Fruit fly (Drosophila melanogaster) whole organism, embryonic: ENCODE measurements around the gene CG14960.

ENCODE experiments used
- Abd-B ChIP-seq: fragments of 200-800 bp; sonication (Bioruptor generic); optimal IDR thresholded peaks from 2 replicates; lab custom pipeline; 2018; ENCODE audit warnings: missing biosample characterization, mild to moderate bottlenecking, missing genetic modification characterization, moderate library complexity
- BtbVII ChIP-seq: fragments of 200-800 bp; sonication (Bioruptor generic); optimal IDR thresholded peaks from 3 replicates; lab custom pipeline; 2017; ENCODE audit warnings: missing biosample characterization, mild to moderate bottlenecking, missing genetic modification characterization
- CG10959 ChIP-seq: fragments of 200-800 bp; sonication (Bioruptor generic); IDR thresholded peaks from 2 replicates; pipeline ENCODE4 v1.3.6; 2022; ENCODE audit warnings: missing biosample characterization, missing genetic modification characterization
- CG11085 ChIP-seq: fragments of 200-800 bp; sonication (Bioruptor generic); IDR thresholded peaks from 2 replicates; pipeline ENCODE4 v1.3.6; 2022; ENCODE audit warnings: missing biosample characterization, missing genetic modification characterization
- CG11398 ChIP-seq: fragments of 200-800 bp; sonication (Bioruptor generic); optimal IDR thresholded peaks from 2 replicates; lab custom pipeline; 2016; ENCODE audit warnings: missing biosample characterization, missing genetic modification characterization
- CG12155 ChIP-seq: fragments of 200-800 bp; sonication (Bioruptor generic); optimal IDR thresholded peaks from 3 replicates; lab custom pipeline; 2016; ENCODE audit warnings: missing biosample characterization, missing genetic modification characterization
- CG12391 ChIP-seq: fragments of 200-800 bp; sonication (Bioruptor generic); optimal IDR thresholded peaks from 3 replicates; lab custom pipeline; 2018; ENCODE audit warnings: missing biosample characterization, mild to moderate bottlenecking, missing genetic modification characterization, moderate library complexity
- CG13287 ChIP-seq: fragments of 200-800 bp; sonication (Bioruptor generic); IDR thresholded peaks from 2 replicates; pipeline ENCODE4 v1.3.6; 2022; ENCODE audit warnings: missing biosample characterization, missing genetic modification characterization; ENCODE audit not compliant: partially characterized antibody
- CG15696 ChIP-seq: fragments of 200-800 bp; sonication (Bioruptor generic); optimal IDR thresholded peaks from 2 replicates; lab custom pipeline; 2019; ENCODE audit warnings: missing biosample characterization, mild to moderate bottlenecking, missing genetic modification characterization, moderate library complexity
- CG1603 ChIP-seq: fragments of 200-800 bp; sonication (Bioruptor generic); optimal IDR thresholded peaks from 2 replicates; lab custom pipeline; 2019; ENCODE audit warnings: missing biosample characterization, mild to moderate bottlenecking, missing genetic modification characterization, moderate library complexity
- CG17359 ChIP-seq: fragments of 200-800 bp; sonication (Bioruptor generic); optimal IDR thresholded peaks from 3 replicates; lab custom pipeline; 2018; ENCODE audit warnings: missing biosample characterization, mild to moderate bottlenecking, missing genetic modification characterization, moderate library complexity
- CG17361 ChIP-seq: fragments of 200-800 bp; sonication (Bioruptor generic); IDR thresholded peaks from 3 replicates; pipeline ENCODE4 v1.3.6; 2022; ENCODE audit warnings: missing biosample characterization, missing genetic modification characterization
- CG31388 ChIP-seq: fragments of 200-800 bp; sonication (Bioruptor generic); optimal IDR thresholded peaks from 2 replicates; lab custom pipeline; 2016; ENCODE audit warnings: missing biosample characterization, missing genetic modification characterization
- CG31441 ChIP-seq: fragments of 200-800 bp; sonication (Bioruptor generic); IDR thresholded peaks from 2 replicates; pipeline ENCODE4 v1.3.6; 2022; ENCODE audit warnings: missing biosample characterization, missing genetic modification characterization
- CG32532 ChIP-seq: fragments of 200-800 bp; sonication (Bioruptor generic); IDR thresholded peaks from 2 replicates; pipeline ENCODE4 v1.3.6; 2022; ENCODE audit warnings: missing biosample characterization, missing genetic modification characterization
- CG33557 ChIP-seq: fragments of 200-800 bp; sonication (Bioruptor generic); optimal IDR thresholded peaks from 2 replicates; lab custom pipeline; 2019; ENCODE audit warnings: missing biosample characterization, mild to moderate bottlenecking, missing genetic modification characterization, moderate library complexity
- CG7357 ChIP-seq: fragments of 200-800 bp; sonication (Bioruptor generic); IDR thresholded peaks from 3 replicates; pipeline ENCODE4 v1.3.6; 2022; ENCODE audit warnings: missing biosample characterization, missing genetic modification characterization
- CrebB ChIP-seq: fragments of 200-800 bp; sonication (Bioruptor generic); optimal IDR thresholded peaks from 3 replicates; lab custom pipeline; 2018; ENCODE audit warnings: missing biosample characterization, mild to moderate bottlenecking, missing genetic modification characterization
- Dip3 ChIP-seq: fragments of 200-800 bp; sonication (Bioruptor generic); optimal IDR thresholded peaks from 3 replicates; lab custom pipeline; 2016; ENCODE audit warnings: missing biosample characterization, missing genetic modification characterization
- Drgx ChIP-seq: fragments of 200-800 bp; sonication (Bioruptor generic); IDR thresholded peaks from 2 replicates; pipeline ENCODE4 v1.3.6; 2022; ENCODE audit warnings: missing biosample characterization, missing genetic modification characterization
- E2f2 ChIP-seq: fragments of 200-800 bp; sonication (Bioruptor generic); IDR thresholded peaks from 2 replicates; pipeline ENCODE4 v1.3.6; 2022; ENCODE audit warnings: missing biosample characterization, missing genetic modification characterization
- Gug ChIP-seq: fragments of 200-800 bp; sonication (Bioruptor generic); IDR thresholded peaks from 4 replicates; pipeline ENCODE4 v1.3.6; 2022; ENCODE audit warnings: missing biosample characterization, missing genetic modification characterization
- NK7.1 ChIP-seq: fragments of 200-800 bp; sonication (Bioruptor generic); optimal IDR thresholded peaks from 3 replicates; lab custom pipeline; 2016; ENCODE audit warnings: missing biosample characterization, missing genetic modification characterization
- Scr ChIP-seq: fragments of 200-800 bp; sonication (Bioruptor generic); IDR thresholded peaks from 2 replicates; pipeline ENCODE4 v1.3.6; 2022; ENCODE audit warnings: missing biosample characterization, missing genetic modification characterization; ENCODE audit not compliant: partially characterized antibody
- Sry-β ChIP-seq: fragments of 200-800 bp; sonication (Bioruptor generic); optimal IDR thresholded peaks from 2 replicates; lab custom pipeline; 2018; ENCODE audit warnings: missing biosample characterization, mild to moderate bottlenecking, missing genetic modification characterization, moderate library complexity
- Taf1 ChIP-seq: fragments of 200-800 bp; sonication (Bioruptor generic); IDR thresholded peaks from 2 replicates; pipeline ENCODE4 v1.3.6; 2022; ENCODE audit warnings: missing biosample characterization, missing genetic modification characterization
- amos ChIP-seq: fragments of 200-800 bp; sonication (Bioruptor generic); IDR thresholded peaks from 2 replicates; pipeline ENCODE4 v1.3.6; 2022; ENCODE audit warnings: missing biosample characterization, missing genetic modification characterization; ENCODE audit not compliant: partially characterized antibody
- ap ChIP-seq: fragments of 200-800 bp; sonication (Bioruptor generic); IDR thresholded peaks from 2 replicates; pipeline ENCODE4 v1.3.6; 2022; ENCODE audit warnings: missing biosample characterization, missing genetic modification characterization
- ash1 ChIP-seq: fragments of 200-800 bp; sonication (Bioruptor generic); optimal IDR thresholded peaks from 2 replicates; lab custom pipeline; 2018; ENCODE audit warnings: missing biosample characterization, mild to moderate bottlenecking, missing genetic modification characterization
- bab2 ChIP-seq: fragments of 200-800 bp; sonication (Bioruptor generic); optimal IDR thresholded peaks from 2 replicates; lab custom pipeline; 2016; ENCODE audit warnings: missing biosample characterization, missing genetic modification characterization
- bcd ChIP-seq: fragments of 200-800 bp; sonication (Bioruptor generic); optimal IDR thresholded peaks from 2 replicates; lab custom pipeline; 2017; ENCODE audit warnings: missing biosample characterization, mild to moderate bottlenecking, missing genetic modification characterization
- crp ChIP-seq, 2 experiments: fragments of 200-800 bp; sonication (Bioruptor generic); optimal IDR thresholded peaks; 2 replicates in 1 of 2; 3 replicates in 1 of 2; lab custom pipeline; 2017; ENCODE audit warnings: missing biosample characterization in 2 of 2, missing genetic modification characterization in 2 of 2, mild to moderate bottlenecking in 1 of 2, moderate library complexity in 1 of 2
- fd64A ChIP-seq: fragments of 200-800 bp; sonication (Bioruptor generic); optimal IDR thresholded peaks from 3 replicates; lab custom pipeline; 2018; ENCODE audit warnings: missing biosample characterization, mild to moderate bottlenecking, missing genetic modification characterization
- fd96Cb ChIP-seq: fragments of 200-800 bp; sonication (Bioruptor generic); optimal IDR thresholded peaks from 2 replicates; lab custom pipeline; 2018; ENCODE audit warnings: missing biosample characterization, mild to moderate bottlenecking, missing genetic modification characterization, moderate library complexity
- fru ChIP-seq: fragments of >200 bp; optimal IDR thresholded peaks from 2 replicates; lab custom pipeline; 2017
- grau ChIP-seq: fragments of 200-800 bp; optimal IDR thresholded peaks from 3 replicates; lab custom pipeline; 2019; ENCODE audit warnings: missing biosample characterization, mild to moderate bottlenecking, missing genetic modification characterization, moderate library complexity
- grn ChIP-seq: fragments of 200-800 bp; sonication (Bioruptor generic); optimal IDR thresholded peaks from 3 replicates; lab custom pipeline; 2017; ENCODE audit warnings: missing biosample characterization, missing genetic modification characterization
- gsb ChIP-seq: fragments of 200-800 bp; sonication (Bioruptor generic); IDR thresholded peaks from 2 replicates; pipeline ENCODE4 v1.3.6; 2022; ENCODE audit warnings: missing biosample characterization, missing genetic modification characterization
- kah ChIP-seq: fragments of 200-800 bp; sonication (Bioruptor generic); optimal IDR thresholded peaks from 2 replicates; lab custom pipeline; 2018; ENCODE audit warnings: missing biosample characterization, mild to moderate bottlenecking, missing genetic modification characterization
- klu ChIP-seq: fragments of 200-800 bp; sonication (Bioruptor generic); IDR thresholded peaks from 2 replicates; pipeline ENCODE4 v1.3.6; 2022; ENCODE audit warnings: missing biosample characterization, missing genetic modification characterization
- lmd ChIP-seq: fragments of 200-800 bp; sonication (Bioruptor generic); IDR thresholded peaks from 2 replicates; pipeline ENCODE4 v1.3.6; 2022; ENCODE audit warnings: missing biosample characterization, missing genetic modification characterization
- luna ChIP-seq: fragments of 200-800 bp; sonication (Bioruptor generic); optimal IDR thresholded peaks from 2 replicates; lab custom pipeline; 2016; ENCODE audit warnings: missing biosample characterization, missing genetic modification characterization
- nom ChIP-seq: fragments of 200-800 bp; sonication (Bioruptor generic); optimal IDR thresholded peaks from 2 replicates; lab custom pipeline; 2017; ENCODE audit warnings: missing biosample characterization, missing genetic modification characterization, mild to moderate bottlenecking, moderate library complexity, missing genetic modification reagents
- pho ChIP-seq: fragments of 200-800 bp; sonication (Bioruptor generic); optimal IDR thresholded peaks from 2 replicates; lab custom pipeline; 2016; ENCODE audit warnings: missing biosample characterization, missing genetic modification characterization
- row ChIP-seq: fragments of 200-800 bp; sonication (Bioruptor generic); IDR thresholded peaks from 3 replicates; pipeline ENCODE4 v1.3.6; 2022; ENCODE audit warnings: missing biosample characterization, missing genetic modification characterization
- sd ChIP-seq: fragments of 200-800 bp; sonication (Bioruptor generic); optimal IDR thresholded peaks from 3 replicates; lab custom pipeline; 2018; ENCODE audit warnings: missing biosample characterization, mild to moderate bottlenecking, missing genetic modification characterization, moderate library complexity
- sens-2 ChIP-seq: fragments of 200-800 bp; sonication (Bioruptor generic); IDR thresholded peaks from 2 replicates; pipeline ENCODE4 v1.3.6; 2022; ENCODE audit warnings: missing biosample characterization, missing genetic modification characterization
- sna ChIP-seq: fragments of 200-800 bp; sonication (Bioruptor generic); IDR thresholded peaks from 2 replicates; pipeline ENCODE4 v1.3.6; 2022; ENCODE audit warnings: missing biosample characterization, missing genetic modification characterization; ENCODE audit not compliant: partially characterized antibody
- tio ChIP-seq: fragments of 200-800 bp; sonication (Bioruptor generic); optimal IDR thresholded peaks from 2 replicates; lab custom pipeline; 2017; ENCODE audit warnings: missing biosample characterization, missing genetic modification characterization, inconsistent platforms
- tup ChIP-seq: fragments of 200-800 bp; sonication (Bioruptor generic); optimal IDR thresholded peaks from 2 replicates; lab custom pipeline; 2016; ENCODE audit warnings: missing biosample characterization, mild to moderate bottlenecking, missing genetic modification characterization, moderate library complexity
- z ChIP-seq: fragments of 200-800 bp; sonication (Bioruptor generic); IDR thresholded peaks from 3 replicates; pipeline ENCODE4 v1.3.6; 2022; ENCODE audit warnings: missing biosample characterization, missing genetic modification characterization

CG14960 gene

dm6 chr3L:3225769-3226457, 44.9 kb upstream of the CG14960 start (continued):
- TF ChIP-seq BtbVII (GFP tag; lab: Kevin White, UChicago) (peak; percentile 51), row (GFP tag; lab: Robert Waterston, UW) (no peak), pho (GFP tag; lab: Kevin White, UChicago) (no peak), bab2 (GFP tag; lab: Kevin White, UChicago) (no peak), CG17359 (tag; lab: Kevin White, UChicago) (no peak), Taf1 (GFP tag; lab: Robert Waterston, UW) (no peak), sna (GFP tag; lab: Robert Waterston, UW) (no peak), E2f2 (GFP tag; lab: Robert Waterston, UW) (no peak), Sry-β (GFP tag; lab: Kevin White, UChicago) (no peak), klu (GFP tag; lab: Robert Waterston, UW) (no peak), CG11085 (GFP tag; lab: Robert Waterston, UW) (no peak), fd96Cb (tag; lab: Kevin White, UChicago) (no peak), amos (GFP tag; lab: Robert Waterston, UW) (no peak; the same call in 1 of the 2 replicates), tio (no peak), CG33557 (GFP tag; lab: Kevin White, UChicago) (no peak), CG31388 (GFP tag; lab: Kevin White, UChicago) (no peak), Drgx (GFP tag; lab: Robert Waterston, UW) (0 out of 2 replicates have a peak, but pooled peaks have one; percentile 11), sens-2 (GFP tag; lab: Robert Waterston, UW) (no peak), CG17361 (GFP tag; lab: Robert Waterston, UW) (no peak), CrebB (tag; lab: Kevin White, UChicago) (no peak), nom (GFP tag; lab: Kevin White, UChicago) (peak; percentile 68), fd64A (GFP tag; lab: Kevin White, UChicago) (no peak), kah (GFP tag; lab: Kevin White, UChicago) (no peak), CG12391 (tag; lab: Kevin White, UChicago) (no peak), CG31441 (GFP tag; lab: Robert Waterston, UW) (no peak), Scr (GFP tag; lab: Robert Waterston, UW) (no peak), sd (tag; lab: Kevin White, UChicago) (no peak), bcd (GFP tag; lab: Kevin White, UChicago) (no peak), CG13287 (GFP tag; lab: Robert Waterston, UW) (no peak; the same call in 1 of the 2 replicates), CG1603 (tag; lab: Kevin White, UChicago) (no peak), tup (GFP tag; lab: Kevin White, UChicago) (no peak), gsb (no peak), CG10959 (GFP tag; lab: Robert Waterston, UW) (no peak), lmd (GFP tag; lab: Robert Waterston, UW) (no peak), CG12155 (peak; percentile 19), Abd-B (GFP tag; lab: Kevin White, UChicago) (no peak), crp (GFP tag; optimal IDR thresholded peaks at IDR 0.05; lab: Kevin White, UChicago) (no peak), NK7.1 (GFP tag; lab: Kevin White, UChicago) (no peak), CG7357 (no peak), grn (GFP tag; lab: Kevin White, UChicago) (no peak), ap (GFP tag; lab: Robert Waterston, UW) (no peak), luna (GFP tag; lab: Kevin White, UChicago) (no peak), ash1 (no peak), CG15696 (tag; lab: Kevin White, UChicago) (no peak), Gug (GFP tag; lab: Robert Waterston, UW) (no peak), CG32532 (GFP tag; lab: Robert Waterston, UW) (peak; percentile 55; the same call in 1 of the 2 replicates), Dip3 (GFP tag; lab: Kevin White, UChicago) (no peak), fru (no peak), CG11398 (GFP tag; lab: Kevin White, UChicago) (no peak), z (GFP tag; lab: Robert Waterston, UW) (no peak), grau (tag; lab: Kevin White, UChicago) (no peak)
